Worm (Caenorhabditis elegans): ENCODE results near the gene gly-10.

DNA sequence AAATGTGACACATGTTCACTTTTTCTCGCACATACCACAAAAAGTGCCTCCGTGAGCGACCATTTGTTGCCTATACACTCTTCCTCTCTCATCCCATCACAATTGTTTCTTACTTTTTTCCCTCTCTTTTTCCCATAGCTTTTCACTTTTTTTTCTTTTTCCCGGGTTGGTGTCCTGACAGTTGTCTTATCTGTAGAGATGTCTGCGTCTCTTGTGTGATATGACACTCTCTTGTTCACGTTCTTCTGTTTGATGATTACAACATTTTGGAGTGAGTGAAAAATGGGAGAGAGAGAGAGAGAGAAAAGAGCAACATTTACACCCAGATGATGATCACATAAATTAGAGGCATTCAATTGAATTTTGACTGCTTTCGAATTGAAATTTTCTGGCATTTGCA, 47.5 kb downstream of the gly-10 start:
- no peak for TF ChIP-seq nhr-237 (tag; optimal IDR thresholded peaks at IDR 0.05)
- TF ChIP-seq nhr-2 (tag; optimal IDR thresholded peaks at IDR 0.05): no peak
